Fruit fly (Drosophila melanogaster): ENCODE measurements around the gene IFT46.
A peak's percentile ranks its signal among the peaks of the same experiment; 100 is the strongest.

Gene IFT46

DNA sequence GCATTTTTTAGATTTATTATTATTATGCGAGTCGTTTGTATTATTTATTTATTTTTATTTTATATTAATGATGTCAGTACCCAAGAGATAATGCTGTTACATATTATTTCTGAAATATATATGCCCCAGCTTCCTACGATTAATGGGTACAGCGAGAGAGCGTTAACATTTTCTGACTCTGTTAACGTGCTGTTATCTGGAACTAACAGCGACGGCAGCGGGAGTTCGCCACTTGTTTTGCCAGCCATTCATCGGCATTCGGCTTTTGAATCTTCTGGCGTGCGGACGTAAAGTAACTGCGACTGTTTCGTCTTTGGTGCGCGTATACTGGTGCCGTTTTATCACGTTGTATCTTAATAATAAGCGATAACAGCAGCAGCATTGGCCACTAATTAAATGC is 1.1 kb upstream of the IFT46 start, which contains the start of gene MESR3 (continued):
- TF ChIP-seq Side (GFP tag; optimal IDR thresholded peaks at IDR 0.05) (peak; percentile 52), nerfin-1 (tag; optimal IDR thresholded peaks at IDR 0.05) (peak; percentile 66), sr (GFP tag; IDR thresholded peaks at IDR 0.05) (no peak; the same call in 2 of the 3 replicates), CG11085 (GFP tag; IDR thresholded peaks at IDR 0.05) (peak; percentile 31; the same call in 1 of the 2 replicates), CG13287 (GFP tag; IDR thresholded peaks at IDR 0.05; ENCODE audit: partially characterized antibody) (peak; percentile 50; the same call in 1 of the 2 replicates), Aef1 (GFP tag; IDR thresholded peaks at IDR 0.05) (peak; percentile 63), al (GFP tag; IDR thresholded peaks at IDR 0.05) (peak; percentile 54; the same call in 1 of the 2 replicates), CG4617 (GFP tag; optimal IDR thresholded peaks at IDR 0.05; ENCODE audit: borderline replicate concordance) (no peak), CG4404 (GFP tag; IDR thresholded peaks at IDR 0.05) (no peak), CG33213 (GFP tag; optimal IDR thresholded peaks at IDR 0.05) (no peak), CG2875 (GFP tag; optimal IDR thresholded peaks at IDR 0.05) (peak; percentile 60), HLH54F (GFP tag; optimal IDR thresholded peaks at IDR 0.05) (peak; percentile 11), Dbx (GFP tag; IDR thresholded peaks at IDR 0.05) (peak; percentile 66; the same call in 2 of the 3 replicates), ro (GFP tag; IDR thresholded peaks at IDR 0.05) (no peak), tio (GFP tag; optimal IDR thresholded peaks at IDR 0.05) (no peak), CG10274 (GFP tag; optimal IDR thresholded peaks at IDR 0.05) (no peak), caup (GFP tag; optimal IDR thresholded peaks at IDR 0.05; ENCODE audit: severe bottlenecking) (peak; percentile 64), tx (GFP tag; optimal IDR thresholded peaks at IDR 0.05) (no peak), fru (optimal IDR thresholded peaks at IDR 0.05) (no peak), tap (tag; optimal IDR thresholded peaks at IDR 0.05) (peak; percentile 78), ac (GFP tag; optimal IDR thresholded peaks at IDR 0.05) (no peak), Optix (GFP tag; IDR thresholded peaks at IDR 0.05) (peak; percentile 54; the same call in 2 of the 3 replicates), CG18599 (GFP tag; optimal IDR thresholded peaks at IDR 0.05) (peak; percentile 85), CG9797 (GFP tag; optimal IDR thresholded peaks at IDR 0.05) (no peak), CG12942 (GFP tag; optimal IDR thresholded peaks at IDR 0.05) (no peak), tna (GFP tag; IDR thresholded peaks at IDR 0.05; ENCODE audit: partially characterized antibody) (no peak; the same call in 1 of the 2 replicates), fd96Cb (tag; optimal IDR thresholded peaks at IDR 0.05) (peak; percentile 50), CG12155 (GFP tag; optimal IDR thresholded peaks at IDR 0.05) (no peak), tin (GFP tag; optimal IDR thresholded peaks at IDR 0.05) (peak; percentile 61), bbx (GFP tag; IDR thresholded peaks at IDR 0.05; ENCODE audit: partially characterized antibody) (peak; percentile 53; the same call in 1 of the 2 replicates), PHDP (tag; optimal IDR thresholded peaks at IDR 0.05) (peak; percentile 58), HmgZ (tag; optimal IDR thresholded peaks at IDR 0.05) (peak; percentile 44), amos (GFP tag; IDR thresholded peaks at IDR 0.05; ENCODE audit: partially characterized antibody) (peak; percentile 42; the same call in 1 of the 2 replicates), CG1647 (GFP tag; optimal IDR thresholded peaks at IDR 0.05) (no peak), CG9817 (tag; optimal IDR thresholded peaks at IDR 0.05) (peak; percentile 36), CG13624 (GFP tag; optimal IDR thresholded peaks at IDR 0.05) (peak; percentile 33), CG13775 (GFP tag; optimal IDR thresholded peaks at IDR 0.05) (peak; percentile 31), Hand (GFP tag; optimal IDR thresholded peaks at IDR 0.05) (peak; percentile 61), az2 (GFP tag; optimal IDR thresholded peaks at IDR 0.05) (peak; percentile 19), TFAM (GFP tag; optimal IDR thresholded peaks at IDR 0.05) (no peak), CG3726 (GFP tag; IDR thresholded peaks at IDR 0.05) (peak; percentile 66; the same call in 1 of the 3 replicates), tgo (GFP tag; IDR thresholded peaks at IDR 0.05) (peak; percentile 26; the same call in 1 of the 3 replicates), CG17912 (GFP tag; optimal IDR thresholded peaks at IDR 0.05) (no peak), shn (GFP tag; optimal IDR thresholded peaks at IDR 0.05) (no peak), ERR (GFP tag; optimal IDR thresholded peaks at IDR 0.05) (no peak), dysf (GFP tag; IDR thresholded peaks at IDR 0.05) (peak; percentile 51; the same call in 2 of the 3 replicates), Dref (GFP tag; IDR thresholded peaks at IDR 0.05) (no peak), Fer1 (GFP tag; optimal IDR thresholded peaks at IDR 0.05) (peak; percentile 85), Sry-δ (GFP tag; optimal IDR thresholded peaks at IDR 0.05) (no peak), CG1233 (GFP tag; optimal IDR thresholded peaks at IDR 0.05) (peak; percentile 81), Usf (GFP tag; optimal IDR thresholded peaks at IDR 0.05) (no peak)
